Fruit fly (Drosophila melanogaster): ENCODE measurements around the gene Octbeta1R.

The Octbeta1R gene

DNA sequence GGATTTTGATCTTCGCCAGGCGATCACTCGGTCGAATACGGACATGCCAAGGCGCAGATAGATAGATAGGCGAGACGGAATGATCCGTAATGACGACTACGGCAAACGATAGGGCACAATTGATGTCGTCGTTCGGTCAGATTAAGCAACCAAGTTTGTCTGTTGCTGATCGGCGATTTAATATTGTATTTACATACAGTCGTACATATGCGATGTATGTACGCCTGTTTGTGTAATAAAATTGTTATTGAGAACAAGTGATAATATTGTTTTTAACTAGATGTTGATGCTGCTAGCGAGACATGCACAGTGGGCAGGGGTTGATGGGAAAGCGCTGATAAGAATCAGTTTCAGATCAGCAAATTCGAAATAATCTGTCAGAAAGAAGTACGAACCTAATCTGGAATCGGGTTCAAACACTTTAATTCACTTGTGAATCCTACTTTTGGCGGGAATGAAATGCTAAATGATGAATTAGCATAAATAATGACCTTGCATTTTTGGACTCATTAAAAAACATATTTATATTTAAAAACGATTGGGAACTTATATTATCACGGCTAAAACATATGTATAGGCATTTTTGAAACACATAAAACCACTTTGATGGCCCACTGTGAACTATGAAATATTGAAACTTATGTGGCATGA, 41.6 kb upstream of the Octbeta1R start (continued):
- no peak for TF ChIP-seq CG9797 (GFP tag; optimal IDR thresholded peaks at IDR 0.05)
- no peak for TF ChIP-seq disco-r (GFP tag; optimal IDR thresholded peaks at IDR 0.05)
- TF ChIP-seq odd (GFP tag; optimal IDR thresholded peaks at IDR 0.05), result no peak
- no peak for TF ChIP-seq tap (tag; optimal IDR thresholded peaks at IDR 0.05)
- TF ChIP-seq hb (GFP tag; IDR thresholded peaks at IDR 0.05; ENCODE audit: partially characterized antibody), result no peak
- no peak for TF ChIP-seq Oaz (GFP tag; IDR thresholded peaks at IDR 0.05)
- peak; percentile 84 for TF ChIP-seq CG34376 (GFP tag; optimal IDR thresholded peaks at IDR 0.05)
- TF ChIP-seq pros (GFP tag; optimal IDR thresholded peaks at IDR 0.05), result no peak
- TF ChIP-seq lola (GFP tag; optimal IDR thresholded peaks at IDR 0.05), result peak in 1 of 3 experiments; percentile 5
- TF ChIP-seq sna (GFP tag; IDR thresholded peaks at IDR 0.05; ENCODE audit: partially characterized antibody), result no peak
- peak in 1 of 2 experiments; percentile 3 for TF ChIP-seq Pdp1 (GFP tag; optimal IDR thresholded peaks at IDR 0.05)
- no peak for TF ChIP-seq dm (GFP tag; optimal IDR thresholded peaks at IDR 0.05)
- no peak for TF ChIP-seq Fer1 (GFP tag; optimal IDR thresholded peaks at IDR 0.05)
- TF ChIP-seq CG2712 (tag; optimal IDR thresholded peaks at IDR 0.05), result peak; percentile 4
- no peak for TF ChIP-seq esg (GFP tag; conservative IDR thresholded peaks at IDR 0.05)
- no peak for TF ChIP-seq croc (GFP tag; conservative IDR thresholded peaks at IDR 0.05)
- TF ChIP-seq fd3F (GFP tag; optimal IDR thresholded peaks at IDR 0.05), result no peak
- no peak for TF ChIP-seq scrt (GFP tag; optimal IDR thresholded peaks at IDR 0.05)
- TF ChIP-seq oc (tag; optimal IDR thresholded peaks at IDR 0.05), result no peak
- TF ChIP-seq nerfin-2 (GFP tag; IDR thresholded peaks at IDR 0.05; ENCODE audit: partially characterized antibody), result no peak
- no peak for TF ChIP-seq CG11093 (GFP tag; IDR thresholded peaks at IDR 0.05)
- TF ChIP-seq Mrtf (GFP tag; IDR thresholded peaks at IDR 0.05), result no peak
- no peak for TF ChIP-seq fd64A (GFP tag; optimal IDR thresholded peaks at IDR 0.05)
- TF ChIP-seq chm (GFP tag; IDR thresholded peaks at IDR 0.05), result no peak
- no peak for TF ChIP-seq Hmr (GFP tag; optimal IDR thresholded peaks at IDR 0.05)
- no peak for TF ChIP-seq Dip2 (GFP tag; IDR thresholded peaks at IDR 0.05)
- TF ChIP-seq CG14050 (GFP tag; IDR thresholded peaks at IDR 0.05), result no peak
- TF ChIP-seq CG15269 (tag; optimal IDR thresholded peaks at IDR 0.05), result no peak
- no peak for TF ChIP-seq ftz-f1 (GFP tag; optimal IDR thresholded peaks at IDR 0.05)
- TF ChIP-seq CG32767 (GFP tag; IDR thresholded peaks at IDR 0.05), result no peak
- no peak for TF ChIP-seq Lhr (GFP tag; optimal IDR thresholded peaks at IDR 0.05)
- no peak for TF ChIP-seq CTCF (GFP tag; optimal IDR thresholded peaks at IDR 0.05)
- TF ChIP-seq Taf1 (GFP tag; IDR thresholded peaks at IDR 0.05), result no peak
- TF ChIP-seq CG2678 (tag; optimal IDR thresholded peaks at IDR 0.05), result peak; percentile 33
- peak; percentile 26 for TF ChIP-seq phol (tag; optimal IDR thresholded peaks at IDR 0.05)
- TF ChIP-seq mld (GFP tag; IDR thresholded peaks at IDR 0.05; ENCODE audit: partially characterized antibody), result no peak
- no peak for TF ChIP-seq CG7372 (GFP tag; IDR thresholded peaks at IDR 0.05)
- no peak for TF ChIP-seq zen2 (GFP tag; IDR thresholded peaks at IDR 0.05; ENCODE audit: partially characterized antibody)
- no peak for TF ChIP-seq CG10431 (GFP tag; optimal IDR thresholded peaks at IDR 0.05)
- no peak for TF ChIP-seq Drgx (GFP tag; IDR thresholded peaks at IDR 0.05)
- TF ChIP-seq CG14014 (GFP tag; IDR thresholded peaks at IDR 0.05), result no peak
- no peak for TF ChIP-seq stc (GFP tag; IDR thresholded peaks at IDR 0.05)
- no peak for TF ChIP-seq Deaf1 (tag; optimal IDR thresholded peaks at IDR 0.05)
- no peak for TF ChIP-seq CG13624 (GFP tag; optimal IDR thresholded peaks at IDR 0.05)
- TF ChIP-seq Fer2 (tag; optimal IDR thresholded peaks at IDR 0.05), result no peak
- no peak for TF ChIP-seq nau (GFP tag; optimal IDR thresholded peaks at IDR 0.05)
- TF ChIP-seq CG32772 (GFP tag; IDR thresholded peaks at IDR 0.05), result no peak
- TF ChIP-seq CG7987 (GFP tag; optimal IDR thresholded peaks at IDR 0.05), result no peak
- no peak for TF ChIP-seq CG12769 (tag; optimal IDR thresholded peaks at IDR 0.05)
- TF ChIP-seq schlank (tag; optimal IDR thresholded peaks at IDR 0.05), result no peak
